Fruit fly (Drosophila melanogaster) whole organism, pupa: ENCODE results near the gene CG5382.

ENCODE experiments used
- CG10348 ChIP-seq: fragments of 200-800 bp; sonication (Bioruptor generic); IDR thresholded peaks from 2 replicates; pipeline ENCODE4 v1.3.6; 2022; ENCODE audit warnings: missing biosample characterization, missing genetic modification characterization
- CG12605 ChIP-seq: fragments of 200-800 bp; sonication (Bioruptor generic); IDR thresholded peaks from 2 replicates; pipeline ENCODE4 v1.3.6; 2022; ENCODE audit warnings: missing biosample characterization, missing genetic modification characterization
- CG13204 ChIP-seq: fragments of 200-800 bp; sonication (Bioruptor generic); optimal IDR thresholded peaks from 2 replicates; lab custom pipeline; 2018; ENCODE audit warnings: missing biosample characterization, mild to moderate bottlenecking, missing genetic modification characterization, moderate library complexity
- CG14655 ChIP-seq: fragments of 200-800 bp; sonication (Bioruptor generic); optimal IDR thresholded peaks from 3 replicates; lab custom pipeline; 2017; ENCODE audit warnings: mild to moderate bottlenecking, missing biosample characterization, missing genetic modification reagents, missing genetic modification characterization
- CG15710 ChIP-seq: fragments of 200-800 bp; sonication (Bioruptor generic); optimal IDR thresholded peaks from 2 replicates; lab custom pipeline; 2018; ENCODE audit warnings: missing biosample characterization, mild to moderate bottlenecking, missing genetic modification characterization, moderate library complexity
- CG17806 ChIP-seq: fragments of 200-800 bp; sonication (Bioruptor generic); optimal IDR thresholded peaks from 2 replicates; lab custom pipeline; 2018; ENCODE audit warnings: missing biosample characterization, mild to moderate bottlenecking, missing genetic modification characterization, moderate library complexity
- CG32121 ChIP-seq: fragments of 200-800 bp; sonication (Bioruptor generic); IDR thresholded peaks from 2 replicates; pipeline ENCODE4 v1.3.6; 2022; ENCODE audit warnings: missing biosample characterization, missing genetic modification characterization
- CG34367 ChIP-seq: fragments of 200-800 bp; sonication (Bioruptor generic); optimal IDR thresholded peaks from 2 replicates; lab custom pipeline; 2018; ENCODE audit warnings: missing biosample characterization, mild to moderate bottlenecking, missing genetic modification characterization
- CG4496 ChIP-seq: fragments of 200-800 bp; sonication (Bioruptor generic); IDR thresholded peaks from 3 replicates; pipeline ENCODE4 v1.3.6; 2022; ENCODE audit warnings: missing biosample characterization, missing genetic modification characterization
- CG8159 ChIP-seq: fragments of 200-800 bp; sonication (Bioruptor generic); optimal IDR thresholded peaks from 3 replicates; lab custom pipeline; 2018; ENCODE audit warnings: missing biosample characterization, mild to moderate bottlenecking, missing genetic modification characterization, moderate library complexity
- CG8301 ChIP-seq: fragments of 200-800 bp; sonication (Bioruptor generic); optimal IDR thresholded peaks from 2 replicates; lab custom pipeline; 2018; ENCODE audit warnings: missing biosample characterization, mild to moderate bottlenecking, missing genetic modification characterization
- CG9948 ChIP-seq: fragments of 200-800 bp; sonication (Bioruptor generic); optimal IDR thresholded peaks from 2 replicates; lab custom pipeline; 2018; ENCODE audit warnings: missing biosample characterization, mild to moderate bottlenecking, missing genetic modification characterization, moderate library complexity
- D1 ChIP-seq: fragments of 200-800 bp; sonication (Bioruptor generic); optimal IDR thresholded peaks from 2 replicates; lab custom pipeline; 2018; ENCODE audit warnings: missing biosample characterization, mild to moderate bottlenecking, missing genetic modification characterization, moderate library complexity
- EcR ChIP-seq: fragments of 200-800 bp; sonication (Bioruptor generic); optimal IDR thresholded peaks from 3 replicates; lab custom pipeline; 2019; ENCODE audit warnings: missing biosample characterization, missing genetic modification characterization, mild to moderate bottlenecking, moderate library complexity, missing genetic modification reagents
- Ets98B ChIP-seq: fragments of 200-800 bp; sonication (Bioruptor generic); IDR thresholded peaks from 2 replicates; pipeline ENCODE4 v1.3.6; 2022; ENCODE audit warnings: missing biosample characterization, missing genetic modification characterization
- Pif1A ChIP-seq: fragments of 200-800 bp; sonication (Bioruptor generic); optimal IDR thresholded peaks from 3 replicates; lab custom pipeline; 2016; ENCODE audit warnings: missing biosample characterization, missing genetic modification characterization
- Pif1B ChIP-seq: fragments of 200-800 bp; sonication (Bioruptor generic); optimal IDR thresholded peaks from 3 replicates; lab custom pipeline; 2016; ENCODE audit warnings: missing biosample characterization, missing genetic modification characterization
- Snoo ChIP-seq: fragments of 200-800 bp; sonication (Bioruptor generic); optimal IDR thresholded peaks from 3 replicates; lab custom pipeline; 2017; ENCODE audit warnings: missing biosample characterization, mild to moderate bottlenecking, missing genetic modification characterization, inconsistent platforms
- fd96Ca ChIP-seq: fragments of 200-800 bp; sonication (Bioruptor generic); IDR thresholded peaks from 3 replicates; pipeline ENCODE4 v1.3.6; 2022; ENCODE audit warnings: missing biosample characterization, missing genetic modification characterization
- gl ChIP-seq: fragments of 200-800 bp; sonication (Bioruptor generic); optimal IDR thresholded peaks from 2 replicates; lab custom pipeline; 2018; ENCODE audit warnings: missing biosample characterization, mild to moderate bottlenecking, missing genetic modification characterization
- rn ChIP-seq: fragments of 200-800 bp; sonication (Bioruptor generic); IDR thresholded peaks from 2 replicates; pipeline ENCODE4 v1.3.6; 2022; ENCODE audit warnings: missing biosample characterization, missing genetic modification characterization

CG5382 gene

dm6 chr3R:22351396-22351795, 14.4 kb downstream of the CG5382 start, which contains the start of gene rdhB:
TSS of gene rdhB (plus strand) at chr3R:22351696.
- TF ChIP-seq Ets98B (GFP tag; lab: Robert Waterston, UW) (no peak), CG14655 (GFP tag; lab: Kevin White, UChicago) (no peak), gl (no peak), Snoo (no peak), CG8159 (tag; lab: Kevin White, UChicago) (no peak), D1 (no peak), CG13204 (GFP tag; lab: Kevin White, UChicago) (no peak), CG32121 (GFP tag; lab: Robert Waterston, UW) (no peak), CG10348 (no peak), rn (no peak), CG4496 (GFP tag; lab: Robert Waterston, UW) (no peak), CG17806 (no peak), CG15710 (tag; lab: Kevin White, UChicago) (no peak), Pif1A (no peak), CG9948 (tag; lab: Kevin White, UChicago) (no peak), Pif1B (GFP tag; lab: Kevin White, UChicago) (no peak), EcR (GFP tag; lab: Kevin White, UChicago) (no peak), CG8301 (tag; lab: Kevin White, UChicago) (no peak), CG12605 (no peak)

dm6 chr3R:22342708-22343107, 23.1 kb downstream of the CG5382 start:
- TF ChIP-seq CG9948 (tag; lab: Kevin White, UChicago) (no peak), Pif1B (GFP tag; lab: Kevin White, UChicago) (no peak), CG4496 (GFP tag; lab: Robert Waterston, UW) (no peak)

- TF ChIP-seq Ets98B (GFP tag; lab: Robert Waterston, UW) (no peak), Pif1A (no peak)
These were observed 23.6 kb downstream of the CG5382 start, which contains the start of gene CG5386 for dm6 chr3R:22342151-22342550. TSS of gene CG5386 (minus strand) at chr3R:22342251.

- no peak for TF ChIP-seq CG17806
- no peak for TF ChIP-seq CG10348
- TF ChIP-seq CG8301 (tag; lab: Kevin White, UChicago) = no peak
- TF ChIP-seq Snoo = no peak
- TF ChIP-seq CG12605 = no peak
- TF ChIP-seq CG34367 (tag; lab: Kevin White, UChicago) = no peak
- TF ChIP-seq CG32121 (GFP tag; lab: Robert Waterston, UW) = no peak
- TF ChIP-seq Pif1A = no peak
- no peak for TF ChIP-seq D1
- no peak for TF ChIP-seq CG4496 (GFP tag; lab: Robert Waterston, UW)
- no peak for TF ChIP-seq CG8159 (tag; lab: Kevin White, UChicago)
- TF ChIP-seq fd96Ca (GFP tag; lab: Robert Waterston, UW) = no peak
- TF ChIP-seq CG15710 (tag; lab: Kevin White, UChicago) = no peak
- no peak for TF ChIP-seq rn
- no peak for TF ChIP-seq CG14655 (GFP tag; lab: Kevin White, UChicago)
- TF ChIP-seq Pif1B (GFP tag; lab: Kevin White, UChicago) = no peak
- TF ChIP-seq, all 21 proteins: peak for 0
These were observed 24.1 kb downstream of the CG5382 start for dm6 chr3R:22341652-22342051.

dm6 chr3R:22340207-22340606, 25.6 kb downstream of the CG5382 start, which contains the start of gene CG5388:
TSS of gene CG5388 (minus strand) at chr3R:22340307.
- TF ChIP-seq CG14655 (GFP tag; lab: Kevin White, UChicago) (no peak), CG17806 (no peak), CG8301 (tag; lab: Kevin White, UChicago) (no peak), CG34367 (tag; lab: Kevin White, UChicago) (no peak), CG4496 (GFP tag; lab: Robert Waterston, UW) (no peak), CG9948 (tag; lab: Kevin White, UChicago) (no peak), CG32121 (GFP tag; lab: Robert Waterston, UW) (no peak), EcR (GFP tag; lab: Kevin White, UChicago) (no peak), Snoo (no peak), CG10348 (no peak), Ets98B (GFP tag; lab: Robert Waterston, UW) (no peak), CG15710 (tag; lab: Kevin White, UChicago) (no peak), CG8159 (tag; lab: Kevin White, UChicago) (no peak), gl (no peak), CG12605 (no peak), rn (no peak), CG13204 (GFP tag; lab: Kevin White, UChicago) (no peak), D1 (no peak), fd96Ca (GFP tag; lab: Robert Waterston, UW) (no peak), Pif1A (no peak)

dm6 chr3R:22339510-22339909, 26.3 kb downstream of the CG5382 start:
- TF ChIP-seq CG17806 (peak; percentile 70), fd96Ca (GFP tag; lab: Robert Waterston, UW) (peak; percentile 71; the same call in 2 of the 3 replicates), Pif1B (GFP tag; lab: Kevin White, UChicago) (peak; percentile 53), CG12605 (no peak), CG32121 (GFP tag; lab: Robert Waterston, UW) (no peak; the same call in 1 of the 2 replicates), EcR (GFP tag; lab: Kevin White, UChicago) (no peak), rn (peak; percentile 42; the same call in 1 of the 2 replicates), CG13204 (GFP tag; lab: Kevin White, UChicago) (peak; percentile 55), CG15710 (tag; lab: Kevin White, UChicago) (peak; percentile 76), Ets98B (GFP tag; lab: Robert Waterston, UW) (peak; percentile 57; the same call in 1 of the 2 replicates), CG9948 (tag; lab: Kevin White, UChicago) (peak; percentile 61), CG8301 (tag; lab: Kevin White, UChicago) (peak; percentile 58), D1 (no peak), Pif1A (peak; percentile 71), CG10348 (no peak), CG4496 (GFP tag; lab: Robert Waterston, UW) (peak; percentile 76; the same call in 2 of the 3 replicates), Snoo (peak; percentile 64), CG34367 (tag; lab: Kevin White, UChicago) (peak; percentile 49), CG8159 (tag; lab: Kevin White, UChicago) (peak; percentile 77), CG14655 (GFP tag; lab: Kevin White, UChicago) (peak; percentile 69), gl (peak; percentile 49)
